Fruit fly (Drosophila melanogaster): ENCODE results near the gene csw.
A peak's percentile ranks its signal among the peaks of the same experiment; 100 is the strongest.

The csw gene

DNA sequence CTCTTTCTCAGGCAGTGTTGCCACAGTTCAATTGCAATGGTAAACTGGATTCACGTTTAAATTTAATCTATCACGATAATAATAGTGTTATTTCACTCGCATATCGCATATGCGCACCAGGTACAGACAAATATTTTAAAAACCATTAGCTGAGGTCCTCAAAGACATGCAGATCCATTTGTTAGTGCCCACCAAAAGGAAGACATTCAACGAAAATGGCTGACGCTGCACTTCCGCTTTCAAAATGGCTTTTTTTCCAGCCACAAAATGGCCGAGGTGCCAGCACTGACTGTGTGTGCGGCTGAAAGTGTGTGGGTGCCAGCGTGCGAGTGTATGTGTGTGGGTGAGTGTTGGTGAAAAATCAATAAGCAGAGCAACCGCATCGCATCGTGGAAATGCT is 32.9 kb upstream of the csw start (continued):
- no peak for TF ChIP-seq ems (GFP tag; optimal IDR thresholded peaks at IDR 0.05)
- TF ChIP-seq org-1 (GFP tag; optimal IDR thresholded peaks at IDR 0.05), result no peak
- TF ChIP-seq ap (GFP tag; IDR thresholded peaks at IDR 0.05), result no peak
- peak; percentile 37 for TF ChIP-seq PHDP (tag; optimal IDR thresholded peaks at IDR 0.05)
- TF ChIP-seq CG2889 (GFP tag; IDR thresholded peaks at IDR 0.05), result no peak
- TF ChIP-seq CG34224 (GFP tag; IDR thresholded peaks at IDR 0.05; ENCODE audit: partially characterized antibody), result no peak
- TF ChIP-seq cad (GFP tag; optimal IDR thresholded peaks at IDR 0.05), result no peak
- TF ChIP-seq HHEX (GFP tag; optimal IDR thresholded peaks at IDR 0.05), result peak; percentile 31
- no peak for TF ChIP-seq her (GFP tag; optimal IDR thresholded peaks at IDR 0.05)
- TF ChIP-seq br (optimal IDR thresholded peaks at IDR 0.05), result no peak
- TF ChIP-seq row (GFP tag; IDR thresholded peaks at IDR 0.05), result peak; percentile 86
- TF ChIP-seq HmgZ (tag; optimal IDR thresholded peaks at IDR 0.05), result peak; percentile 36
- TF ChIP-seq CG12659 (GFP tag; optimal IDR thresholded peaks at IDR 0.05), result peak; percentile 28
- no peak for TF ChIP-seq CG18011 (GFP tag; optimal IDR thresholded peaks at IDR 0.05)
- no peak for TF ChIP-seq CG1832 (GFP tag; optimal IDR thresholded peaks at IDR 0.05)
- no peak for TF ChIP-seq jumu (GFP tag; optimal IDR thresholded peaks at IDR 0.05)
- TF ChIP-seq CG4820 (GFP tag; optimal IDR thresholded peaks at IDR 0.05), result peak; percentile 17
- TF ChIP-seq Doc2 (GFP tag; IDR thresholded peaks at IDR 0.05), result no peak
- peak; percentile 79 for TF ChIP-seq sr (GFP tag; IDR thresholded peaks at IDR 0.05)
- TF ChIP-seq CG6272 (GFP tag; IDR thresholded peaks at IDR 0.05), result no peak
- no peak for TF ChIP-seq ewg (GFP tag; optimal IDR thresholded peaks at IDR 0.05)
- no peak for TF ChIP-seq CG31388 (GFP tag; optimal IDR thresholded peaks at IDR 0.05)
- no peak for TF ChIP-seq CG17568 (GFP tag; optimal IDR thresholded peaks at IDR 0.05)
- no peak for TF ChIP-seq CG8290 (GFP tag; optimal IDR thresholded peaks at IDR 0.05)
- peak; percentile 21 to 53 for TF ChIP-seq CG8290 (tag; optimal IDR thresholded peaks at IDR 0.05)
- no peak for TF ChIP-seq hbn (GFP tag; IDR thresholded peaks at IDR 0.05; ENCODE audit: partially characterized antibody)
- peak; percentile 12 for TF ChIP-seq CG17912 (GFP tag; optimal IDR thresholded peaks at IDR 0.05)
- peak; percentile 88 for TF ChIP-seq phol (tag; optimal IDR thresholded peaks at IDR 0.05)
- no peak for TF ChIP-seq mam (GFP tag; optimal IDR thresholded peaks at IDR 0.05)
- no peak for TF ChIP-seq CG7928 (GFP tag; optimal IDR thresholded peaks at IDR 0.05)
- no peak for TF ChIP-seq CG10959 (GFP tag; IDR thresholded peaks at IDR 0.05)
- no peak for TF ChIP-seq ro (GFP tag; IDR thresholded peaks at IDR 0.05)
- no peak for TF ChIP-seq Atf-2 (GFP tag; optimal IDR thresholded peaks at IDR 0.05)
- TF ChIP-seq D19A (tag; optimal IDR thresholded peaks at IDR 0.05), result peak; percentile 17
- no peak for TF ChIP-seq CG13123 (GFP tag; optimal IDR thresholded peaks at IDR 0.05)
- no peak for TF ChIP-seq inv (GFP tag; IDR thresholded peaks at IDR 0.05; ENCODE audit: partially characterized antibody)
- no peak for TF ChIP-seq CG6654 (GFP tag; optimal IDR thresholded peaks at IDR 0.05)
- TF ChIP-seq Usf (GFP tag; optimal IDR thresholded peaks at IDR 0.05), result no peak
- no peak for TF ChIP-seq sima (GFP tag; optimal IDR thresholded peaks at IDR 0.05)
- TF ChIP-seq CG33213 (GFP tag; optimal IDR thresholded peaks at IDR 0.05), result no peak
- TF ChIP-seq grn (GFP tag; optimal IDR thresholded peaks at IDR 0.05), result no peak

DNA sequence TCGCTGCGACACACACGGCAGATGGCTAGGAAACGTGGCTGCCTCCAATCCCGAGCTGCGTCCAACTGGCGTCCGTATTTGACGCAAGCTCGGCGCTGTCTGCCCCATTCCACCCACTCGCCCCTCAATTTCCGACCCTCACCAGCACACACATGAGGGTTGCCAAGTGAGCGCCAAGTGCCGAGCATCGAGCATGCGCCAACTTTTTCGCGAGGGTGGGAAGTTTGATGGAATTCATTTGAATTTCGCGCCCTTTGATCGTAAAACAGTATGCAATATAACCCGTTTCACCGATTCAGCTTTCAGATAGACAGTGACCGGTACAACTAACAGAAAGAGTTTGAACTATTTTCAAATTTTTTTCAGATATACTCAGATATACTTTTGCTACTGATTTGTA is 32.2 kb upstream of the csw start, which contains the start of gene Sik2:
Gene Sik2 (minus strand): TSS at position 67 of the 400 bp plus-strand sequence.
- no peak for TF ChIP-seq Poxn (GFP tag; IDR thresholded peaks at IDR 0.05)
- TF ChIP-seq sr (GFP tag; IDR thresholded peaks at IDR 0.05), result 0 out of 3 replicates have a peak, but pooled peaks have one; percentile 19
- TF ChIP-seq Sox102F (GFP tag; optimal IDR thresholded peaks at IDR 0.05), result no peak
- peak; percentile 18 for TF ChIP-seq Deaf1 (tag; optimal IDR thresholded peaks at IDR 0.05)
- TF ChIP-seq Med (GFP tag), result peak; percentile 63
- no peak for TF ChIP-seq Myb (GFP tag; optimal IDR thresholded peaks at IDR 0.05)
- peak; percentile 25 for TF ChIP-seq pzg (GFP tag; optimal IDR thresholded peaks at IDR 0.05)
- TF ChIP-seq E2f2 (GFP tag; IDR thresholded peaks at IDR 0.05), result peak; percentile 66
- TF ChIP-seq Dp (GFP tag; optimal IDR thresholded peaks at IDR 0.05), result peak; percentile 48
- peak; percentile 88 for TF ChIP-seq ewg (GFP tag; optimal IDR thresholded peaks at IDR 0.05)
- no peak for TF ChIP-seq BEAF-32 (GFP tag; optimal IDR thresholded peaks at IDR 0.05)
- TF ChIP-seq CG32532 (GFP tag; IDR thresholded peaks at IDR 0.05), result peak; percentile 17; the same call in 1 of the 2 replicates
- 0 out of 2 replicates have a peak, but pooled peaks have one; percentile 41 for TF ChIP-seq crol (GFP tag; IDR thresholded peaks at IDR 0.05)

Measured in whole organism, embryonic.